Worm (Caenorhabditis elegans) whole organism, L4 larva: ENCODE data around the gene C06B3.1.

Source experiments
- D1046.2 ChIP-seq: fragments of 200-800 bp; sonication (Bioruptor generic); IDR thresholded peaks from 2 replicates; pipeline ENCODE4 v1.3.6; 2022; ENCODE audit warnings: missing genetic modification characterization, missing compliant biosample characterization
- F44E2.7 ChIP-seq: fragments of 200-800 bp; sonication (Bioruptor generic); IDR thresholded peaks from 2 replicates; pipeline ENCODE4 v2.1.2; 2022; ENCODE audit warnings: missing genetic modification characterization, missing compliant biosample characterization
- F49E8.2 ChIP-seq: sonication (generic microtip); optimal IDR thresholded peaks from 2 replicates; lab custom pipeline; 2016; ENCODE audit warnings: missing compliant biosample characterization, mild to moderate bottlenecking, missing genetic modification characterization, borderline replicate concordance
- T20F7.1 ChIP-seq: fragments of 200-800 bp; sonication (Bioruptor generic); optimal IDR thresholded peaks from 2 replicates; lab custom pipeline; 2018; ENCODE audit warnings: mild to moderate bottlenecking, missing genetic modification characterization, missing compliant biosample characterization
- T26A8.4 ChIP-seq: fragments of 200-800 bp; sonication (Bioruptor generic); IDR thresholded peaks from 2 replicates; pipeline ENCODE4 v1.3.6; 2022; ENCODE audit warnings: missing genetic modification characterization, missing compliant biosample characterization
- Y105C5A.15 ChIP-seq: fragments of 200-800 bp; sonication (Bioruptor generic); IDR thresholded peaks from 2 replicates; pipeline ENCODE4 v1.3.6; 2022; ENCODE audit warnings: missing genetic modification characterization, missing compliant biosample characterization
- ZK337.2 ChIP-seq: fragments of 200-800 bp; sonication (Bioruptor generic); IDR thresholded peaks from 2 replicates; pipeline ENCODE4 v1.3.6; 2022; ENCODE audit warnings: missing genetic modification reagents, missing genetic modification characterization, missing compliant biosample characterization
- aha-1 ChIP-seq: fragments of 150-350 bp; peaks from one replicate; lab custom pipeline; 2014; ENCODE audit warnings: missing biosample characterization, missing genetic modification characterization
- ceh-28 ChIP-seq: fragments of 150-350 bp; optimal IDR thresholded peaks from 2 replicates; lab custom pipeline; 2014; ENCODE audit warnings: missing biosample characterization, missing genetic modification reagents, missing genetic modification characterization
- ceh-82 ChIP-seq: sonication (generic microtip); optimal IDR thresholded peaks from 2 replicates; lab custom pipeline; 2017; ENCODE audit warnings: missing biosample characterization, missing genetic modification characterization
- dmd-6 ChIP-seq: fragments of 200-800 bp; sonication (Bioruptor generic); IDR thresholded peaks from 2 replicates; pipeline ENCODE4 v1.3.6; 2022; ENCODE audit warnings: missing genetic modification reagents, missing genetic modification characterization, missing compliant biosample characterization
- dpl-1 ChIP-seq: fragments of 150-350 bp; optimal IDR thresholded peaks from 2 replicates; lab custom pipeline; 2014; ENCODE audit warnings: missing biosample characterization, missing genetic modification reagents, missing genetic modification characterization
- duxl-1 ChIP-seq: sonication (generic microtip); optimal IDR thresholded peaks from 2 replicates; lab custom pipeline; 2016; ENCODE audit warnings: mild to moderate bottlenecking, missing genetic modification characterization, moderate library complexity, missing compliant biosample characterization; ENCODE audit not compliant: poor library complexity
- dve-1 ChIP-seq: sonication (generic microtip); optimal IDR thresholded peaks from 2 replicates; lab custom pipeline; 2017; ENCODE audit warnings: antibody characterized with exemption, mild to moderate bottlenecking, missing genetic modification characterization, missing compliant biosample characterization; ENCODE audit not compliant: insufficient read depth
- egl-27 ChIP-seq: sonication (generic microtip); optimal IDR thresholded peaks from 3 replicates; lab custom pipeline; 2017; ENCODE audit warnings: missing biosample characterization, missing genetic modification reagents, missing genetic modification characterization
- fkh-10 ChIP-seq: fragments of 150-350 bp; optimal IDR thresholded peaks from 2 replicates; lab custom pipeline; 2014; ENCODE audit warnings: missing biosample characterization, missing genetic modification reagents, missing genetic modification characterization
- fos-1 ChIP-seq: fragments of 150-350 bp; optimal IDR thresholded peaks from 2 replicates; lab custom pipeline; 2014; ENCODE audit warnings: missing biosample characterization, missing genetic modification characterization
- hif-1 ChIP-seq, 2 experiments: sonication (generic microtip); optimal IDR thresholded peaks; 2 replicates each; lab custom pipeline; 2016 to 2017; ENCODE audit warnings: missing compliant biosample characterization in 2 of 2, missing genetic modification characterization in 2 of 2, missing genetic modification reagents in 2 of 2, missing genotype in 2 of 2, mild to moderate bottlenecking in 1 of 2
- hlh-11 ChIP-seq: fragments of 200-800 bp; sonication (Bioruptor generic); optimal IDR thresholded peaks from 2 replicates; lab custom pipeline; 2018; ENCODE audit warnings: mild to moderate bottlenecking, missing genetic modification characterization, missing compliant biosample characterization
- hmg-1.1 ChIP-seq: fragments of 200-800 bp; sonication (Bioruptor generic); IDR thresholded peaks from 2 replicates; pipeline ENCODE4 v1.3.6; 2022; ENCODE audit warnings: missing genetic modification reagents, missing genetic modification characterization, missing compliant biosample characterization
- lim-7 ChIP-seq: fragments of 200-800 bp; sonication (Bioruptor generic); IDR thresholded peaks from 2 replicates; pipeline ENCODE4 v1.3.6; 2022; ENCODE audit warnings: missing genetic modification characterization, missing compliant biosample characterization
- lin-1 ChIP-seq: fragments of 200-800 bp; sonication (Bioruptor generic); IDR thresholded peaks from 2 replicates; pipeline ENCODE4 v1.3.6; 2022; ENCODE audit warnings: missing genetic modification reagents, missing genetic modification characterization, missing compliant biosample characterization
- lin-13 ChIP-seq: fragments of 150-350 bp; optimal IDR thresholded peaks from 2 replicates; lab custom pipeline; 2014; ENCODE audit warnings: missing biosample characterization, missing genetic modification reagents, missing genetic modification characterization
- lin-15B ChIP-seq: fragments of 150-350 bp; sonication (generic microtip); optimal IDR thresholded peaks from 3 replicates; lab custom pipeline; 2014; ENCODE audit warnings: missing biosample characterization, missing genetic modification characterization
- lin-29 ChIP-seq: fragments of 200-800 bp; sonication (Bioruptor generic); IDR thresholded peaks from 2 replicates; pipeline ENCODE4 v1.3.6; 2022; ENCODE audit warnings: missing genetic modification reagents, missing genetic modification characterization, missing compliant biosample characterization
- lin-39 ChIP-seq: fragments of 150-350 bp; optimal IDR thresholded peaks from 2 replicates; lab custom pipeline; 2014; ENCODE audit warnings: missing biosample characterization, missing genetic modification reagents, missing genetic modification characterization
- mep-1 ChIP-seq: fragments of 150-350 bp; sonication (generic microtip); optimal IDR thresholded peaks from 3 replicates; lab custom pipeline; 2014; ENCODE audit warnings: missing biosample characterization, missing genetic modification characterization
- mxl-2 ChIP-seq: fragments of 200-800 bp; sonication (Bioruptor generic); conservative IDR thresholded peaks from 2 replicates; pipeline ENCODE4 v1.3.6; 2022; ENCODE audit warnings: missing genetic modification reagents, missing genetic modification characterization, missing compliant biosample characterization
- nhr-11 ChIP-seq: fragments of 150-350 bp; optimal IDR thresholded peaks from 2 replicates; lab custom pipeline; 2014; ENCODE audit warnings: missing biosample characterization, missing genetic modification characterization
- nhr-111 ChIP-seq: fragments of 200-800 bp; sonication (Bioruptor generic); optimal IDR thresholded peaks from 2 replicates; lab custom pipeline; 2018; ENCODE audit warnings: mild to moderate bottlenecking, missing genetic modification characterization, missing compliant biosample characterization
- nhr-237 ChIP-seq: sonication (generic microtip); optimal IDR thresholded peaks from 2 replicates; lab custom pipeline; 2017; ENCODE audit warnings: missing biosample characterization, missing genetic modification characterization
- nhr-25 ChIP-seq: sonication (generic microtip); optimal IDR thresholded peaks from 2 replicates; lab custom pipeline; 2017; ENCODE audit warnings: missing genetic modification characterization, mild to moderate bottlenecking, missing compliant biosample characterization, antibody characterized with exemption, moderate library complexity, borderline replicate concordance; ENCODE audit not compliant: insufficient read depth
- nhr-41 ChIP-seq: fragments of 200-800 bp; sonication (Bioruptor generic); IDR thresholded peaks from 2 replicates; pipeline ENCODE4 v1.3.6; 2022; ENCODE audit warnings: missing genetic modification reagents, missing genetic modification characterization, missing compliant biosample characterization
- nhr-42 ChIP-seq: fragments of 200-800 bp; sonication (Bioruptor generic); IDR thresholded peaks from 2 replicates; pipeline ENCODE4 v1.3.6; 2022; ENCODE audit warnings: missing genetic modification characterization, missing compliant biosample characterization
- nhr-48 ChIP-seq: sonication (generic microtip); optimal IDR thresholded peaks from 2 replicates; lab custom pipeline; 2016; ENCODE audit warnings: mild to moderate bottlenecking, missing genetic modification characterization, missing compliant biosample characterization
- nhr-6 ChIP-seq: fragments of 150-350 bp; optimal IDR thresholded peaks from 2 replicates; lab custom pipeline; 2014; ENCODE audit warnings: missing biosample characterization, missing genetic modification characterization
- nhr-77 ChIP-seq: fragments of 150-350 bp; optimal IDR thresholded peaks from 2 replicates; lab custom pipeline; 2014; ENCODE audit warnings: missing biosample characterization, missing genetic modification characterization
- pha-4 ChIP-seq, 2 experiments: fragments of 150-350 bp in 1 of 2; fragments of 200-800 bp in 1 of 2; sonication (Bioruptor generic) in 1 of 2; IDR thresholded peaks in 1 of 2; optimal IDR thresholded peaks in 1 of 2; 2 replicates each; pipeline versions ENCODE4 v1.3.6 to Lab custom; 2014 to 2022; ENCODE audit warnings: missing genetic modification characterization in 2 of 2, missing genetic modification reagents in 2 of 2, missing biosample characterization in 1 of 2, missing compliant biosample characterization in 1 of 2
- php-3 ChIP-seq: fragments of 200-800 bp; sonication (Bioruptor generic); IDR thresholded peaks from 2 replicates; pipeline ENCODE4 v1.3.6; 2022; ENCODE audit warnings: missing genetic modification reagents, missing genetic modification characterization, missing compliant biosample characterization
- pqm-1 ChIP-seq: sonication (generic microtip); optimal IDR thresholded peaks from 2 replicates; lab custom pipeline; 2017; ENCODE audit warnings: missing biosample characterization, missing genetic modification characterization
- rbr-2 ChIP-seq: sonication (generic microtip); optimal IDR thresholded peaks from 2 replicates; lab custom pipeline; 2016; ENCODE audit warnings: missing genotype, missing genetic modification characterization, missing compliant biosample characterization
- set-16 ChIP-seq: fragments of 200-800 bp; sonication (Bioruptor generic); IDR thresholded peaks from 2 replicates; pipeline ENCODE4 v1.3.6; 2022; ENCODE audit warnings: missing genetic modification reagents, missing genetic modification characterization, missing compliant biosample characterization
- snpc-1.2 ChIP-seq: fragments of 200-800 bp; sonication (Bioruptor generic); IDR thresholded peaks from 2 replicates; pipeline ENCODE4 v1.3.6; 2022; ENCODE audit warnings: missing genetic modification reagents, missing genetic modification characterization, missing compliant biosample characterization
- snpc-4 ChIP-seq: fragments of 150-350 bp; optimal IDR thresholded peaks from 2 replicates; lab custom pipeline; 2014; ENCODE audit warnings: missing biosample characterization, missing genetic modification characterization
- spr-1 ChIP-seq: sonication (generic microtip); optimal IDR thresholded peaks from 2 replicates; lab custom pipeline; 2016; ENCODE audit warnings: mild to moderate bottlenecking, missing genetic modification characterization, missing compliant biosample characterization
- spr-3 ChIP-seq: fragments of 200-800 bp; sonication (Bioruptor generic); optimal IDR thresholded peaks from 2 replicates; lab custom pipeline; 2018; ENCODE audit warnings: mild to moderate bottlenecking, missing genetic modification characterization, missing compliant biosample characterization
- tra-1 ChIP-seq: fragments of 200-800 bp; sonication (Bioruptor generic); IDR thresholded peaks from 2 replicates; pipeline ENCODE4 v1.3.6; 2022; ENCODE audit warnings: missing genetic modification reagents, missing genetic modification characterization, missing compliant biosample characterization
- unc-39 ChIP-seq: sonication (generic microtip); optimal IDR thresholded peaks from 2 replicates; lab custom pipeline; 2017; ENCODE audit warnings: missing biosample characterization, missing genetic modification characterization
- unc-62 ChIP-seq, 3 experiments: fragments of 150-350 bp in 1 of 3; sonication (generic microtip); optimal IDR thresholded peaks in 2 of 3; peaks in 1 of 3; 1 replicate in 1 of 3; 2 replicates in 2 of 3; lab custom pipeline; 2014 to 2017; ENCODE audit warnings: missing biosample characterization in 3 of 3, missing genetic modification characterization in 3 of 3, missing genetic modification reagents in 3 of 3, missing genotype in 1 of 3
- vab-7 ChIP-seq: fragments of 200-800 bp; sonication (Bioruptor generic); IDR thresholded peaks from 2 replicates; pipeline ENCODE4 v1.3.6; 2022; ENCODE audit warnings: missing genetic modification reagents, missing genetic modification characterization, missing compliant biosample characterization
- zip-2 ChIP-seq: fragments of 150-350 bp; optimal IDR thresholded peaks from 2 replicates; lab custom pipeline; 2014; ENCODE audit warnings: missing biosample characterization, missing genetic modification characterization
- ztf-11 ChIP-seq: fragments of 150-350 bp; optimal IDR thresholded peaks from 2 replicates; lab custom pipeline; 2014; ENCODE audit warnings: missing biosample characterization, missing genetic modification characterization

The C06B3.1 gene

DNA sequence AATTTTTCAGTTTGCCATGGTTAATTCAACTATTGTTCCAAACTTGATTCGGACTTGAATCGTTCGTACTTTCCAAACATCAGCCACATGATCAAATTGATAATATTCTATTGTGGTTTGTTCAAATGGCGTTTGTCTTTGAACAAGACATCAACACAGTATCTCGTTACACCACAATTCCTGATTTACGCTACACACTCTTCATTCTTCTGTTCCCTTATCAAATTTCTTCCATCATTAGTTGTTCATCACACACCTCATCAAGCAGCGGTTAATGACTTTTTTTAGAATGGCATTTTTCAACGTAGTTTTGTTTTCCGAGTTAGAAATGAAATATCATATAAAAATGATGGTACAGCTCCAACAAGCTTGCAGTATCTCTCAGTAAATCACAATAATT is 24.4 kb upstream of the C06B3.1 start:
- TF ChIP-seq lin-39 (tag; lab: Kevin White, UChicago): no peak
- TF ChIP-seq lim-7: no peak
- TF ChIP-seq hmg-1.1 (GFP tag; lab: Robert Waterston, UW): no peak
- TF ChIP-seq nhr-25 (tag; lab: Kevin White, UChicago): no peak
- TF ChIP-seq duxl-1 (tag; lab: Kevin White, UChicago): no peak
- no peak for TF ChIP-seq tra-1
- TF ChIP-seq set-16 (GFP tag; lab: Robert Waterston, UW): no peak
- TF ChIP-seq rbr-2 (tag; lab: Kevin White, UChicago): no peak
- no peak for TF ChIP-seq F44E2.7 (GFP tag; lab: Robert Waterston, UW)
- TF ChIP-seq nhr-42 (GFP tag; lab: Robert Waterston, UW): no peak
- TF ChIP-seq nhr-41 (GFP tag; lab: Robert Waterston, UW): no peak
- TF ChIP-seq ztf-11 (tag; lab: Kevin White, UChicago): no peak
- TF ChIP-seq spr-1: no peak
- no peak for TF ChIP-seq zip-2 (tag; lab: Kevin White, UChicago)
- peak; percentile 61 for TF ChIP-seq pqm-1 (tag; lab: Kevin White, UChicago)
- TF ChIP-seq nhr-6 (tag; lab: Kevin White, UChicago): peak; percentile 70
- TF ChIP-seq snpc-4 (tag; lab: Kevin White, UChicago): no peak
- TF ChIP-seq dpl-1 (GFP tag; lab: Kevin White, UChicago): no peak
- TF ChIP-seq F49E8.2: no peak
- no peak; the same call in 1 of the 2 replicates for TF ChIP-seq php-3 (GFP tag; lab: Robert Waterston, UW)
- TF ChIP-seq dve-1: peak; percentile 88
- TF ChIP-seq nhr-237 (tag; lab: Kevin White, UChicago): no peak
- peak; percentile 7 for TF ChIP-seq lin-13
- no peak for TF ChIP-seq Y105C5A.15 (GFP tag; lab: Robert Waterston, UW)
- no peak for TF ChIP-seq snpc-1.2
- TF ChIP-seq nhr-77: peak; percentile 65
- no peak for TF ChIP-seq lin-29 (GFP tag; lab: Robert Waterston, UW)
- TF ChIP-seq fkh-10 (GFP tag; lab: Kevin White, UChicago): no peak
- no peak for TF ChIP-seq pha-4 (GFP tag; IDR thresholded peaks at IDR 0.05; lab: Robert Waterston, UW)
- TF ChIP-seq pha-4 (tag; optimal IDR thresholded peaks at IDR 0.05; lab: Kevin White, UChicago): no peak
- TF ChIP-seq egl-27 (tag; lab: Kevin White, UChicago): no peak
- TF ChIP-seq mxl-2 (GFP tag; lab: Robert Waterston, UW): no peak
- no peak for TF ChIP-seq vab-7 (GFP tag; lab: Robert Waterston, UW)
- TF ChIP-seq aha-1 (tag; lab: Kevin White, UChicago): no peak
- TF ChIP-seq fos-1: no peak
- peak in 1 of 2 experiments; percentile 98 for TF ChIP-seq unc-62 (GFP tag; optimal IDR thresholded peaks at IDR 0.05 in 1 of 2; lab: Kevin White, UChicago)
- TF ChIP-seq unc-62 (tag; optimal IDR thresholded peaks at IDR 0.05; lab: Kevin White, UChicago): no peak
- no peak for TF ChIP-seq spr-3 (GFP tag; lab: Kevin White, UChicago)
- peak; percentile 28 for TF ChIP-seq nhr-48
- TF ChIP-seq mep-1 (tag; lab: Kevin White, UChicago): no peak
- no peak for TF ChIP-seq ceh-82 (tag; lab: Kevin White, UChicago)
- no peak for TF ChIP-seq D1046.2 (GFP tag; lab: Robert Waterston, UW)
- no peak for TF ChIP-seq T20F7.1 (GFP tag; lab: Kevin White, UChicago)
- no peak for TF ChIP-seq lin-15B (tag; lab: Kevin White, UChicago)
- TF ChIP-seq T26A8.4: no peak
- peak; percentile 80 for TF ChIP-seq hlh-11 (tag; lab: Kevin White, UChicago)
- TF ChIP-seq nhr-111 (GFP tag; lab: Kevin White, UChicago): no peak
- no peak for TF ChIP-seq ZK337.2 (GFP tag; lab: Robert Waterston, UW)
- no peak for TF ChIP-seq lin-1 (GFP tag; lab: Robert Waterston, UW)
- peak; percentile 82 for TF ChIP-seq dmd-6
- no peak for TF ChIP-seq ceh-28
- TF ChIP-seq unc-39 (tag; lab: Kevin White, UChicago): no peak
- no peak for TF ChIP-seq hif-1 (tag; optimal IDR thresholded peaks at IDR 0.05; lab: Kevin White, UChicago)
- TF ChIP-seq nhr-11 (tag; lab: Kevin White, UChicago): no peak
